Worm (Caenorhabditis elegans) whole organism, late embryonic: Measurements from ENCODE around the gene nex-4.

Experiments used
- C08G9.2 ChIP-seq: sonication (generic microtip); optimal IDR thresholded peaks from 2 replicates; lab custom pipeline; 2016; ENCODE audit warnings: mild to moderate bottlenecking, missing genetic modification characterization, moderate library complexity, missing compliant biosample characterization
- F13H6.1 ChIP-seq: sonication (generic microtip); optimal IDR thresholded peaks from 2 replicates; lab custom pipeline; 2016; ENCODE audit warnings: missing genetic modification characterization, missing compliant biosample characterization
- K02D7.2 ChIP-seq: sonication (generic microtip); optimal IDR thresholded peaks from 2 replicates; lab custom pipeline; 2017; ENCODE audit warnings: mild to moderate bottlenecking, missing genetic modification characterization, missing compliant biosample characterization
- K09A11.1 ChIP-seq: sonication (generic microtip); optimal IDR thresholded peaks from 2 replicates; lab custom pipeline; 2017; ENCODE audit warnings: antibody characterized with exemption, mild to moderate bottlenecking, missing genetic modification characterization, missing compliant biosample characterization; ENCODE audit not compliant: insufficient read depth
- Y22D7AL.16 ChIP-seq: sonication (generic microtip); optimal IDR thresholded peaks from 2 replicates; lab custom pipeline; 2016; ENCODE audit warnings: missing genetic modification characterization, missing compliant biosample characterization
- ahr-1 ChIP-seq: sonication (generic microtip); optimal IDR thresholded peaks from 2 replicates; lab custom pipeline; 2016; ENCODE audit warnings: missing genetic modification characterization, missing compliant biosample characterization
- ceh-14 ChIP-seq: sonication (generic microtip); optimal IDR thresholded peaks from 2 replicates; lab custom pipeline; 2016; ENCODE audit warnings: missing genotype, missing genetic modification characterization, missing compliant biosample characterization
- ceh-18 ChIP-seq: sonication (generic microtip); optimal IDR thresholded peaks from 2 replicates; lab custom pipeline; 2016; ENCODE audit warnings: missing genetic modification characterization, missing compliant biosample characterization
- ceh-22 ChIP-seq: sonication (generic microtip); optimal IDR thresholded peaks from 2 replicates; lab custom pipeline; 2017; ENCODE audit warnings: missing biosample characterization, missing genetic modification characterization
- ceh-24 ChIP-seq: sonication (generic microtip); optimal IDR thresholded peaks from 2 replicates; lab custom pipeline; 2016; ENCODE audit warnings: mild to moderate bottlenecking, missing genetic modification characterization, missing compliant biosample characterization
- ceh-30 ChIP-seq: fragments of 150-350 bp; optimal IDR thresholded peaks from 2 replicates; lab custom pipeline; 2014; ENCODE audit warnings: missing biosample characterization, missing genetic modification characterization
- ceh-31 ChIP-seq: sonication (generic microtip); optimal IDR thresholded peaks from 2 replicates; lab custom pipeline; 2016; ENCODE audit warnings: missing genetic modification characterization, missing compliant biosample characterization
- ceh-34 ChIP-seq: sonication (generic microtip); optimal IDR thresholded peaks from 2 replicates; lab custom pipeline; 2016; ENCODE audit warnings: mild to moderate bottlenecking, missing genetic modification characterization, missing compliant biosample characterization
- ceh-45 ChIP-seq: fragments of 200-800 bp; sonication (Bioruptor generic); IDR thresholded peaks from 2 replicates; pipeline ENCODE4 v1.3.6; 2022; ENCODE audit warnings: missing genetic modification reagents, missing genetic modification characterization, missing compliant biosample characterization
- ceh-48 ChIP-seq: sonication (generic microtip); optimal IDR thresholded peaks from 2 replicates; lab custom pipeline; 2016; ENCODE audit warnings: missing genetic modification characterization, inconsistent platforms, missing compliant biosample characterization
- ceh-6 ChIP-seq: fragments of 200-800 bp; sonication (Bioruptor generic); optimal IDR thresholded peaks from 2 replicates; lab custom pipeline; 2018; ENCODE audit warnings: mild to moderate bottlenecking, missing genetic modification characterization, missing compliant biosample characterization
- che-1 ChIP-seq: sonication (generic microtip); optimal IDR thresholded peaks from 2 replicates; lab custom pipeline; 2016; ENCODE audit warnings: mild to moderate bottlenecking, missing genetic modification characterization, missing compliant biosample characterization
- elt-2 ChIP-seq: sonication (generic microtip); optimal IDR thresholded peaks from 2 replicates; lab custom pipeline; 2016; ENCODE audit warnings: missing genetic modification reagents, missing genetic modification characterization, missing compliant biosample characterization
- ets-4 ChIP-seq: sonication (generic microtip); optimal IDR thresholded peaks from 2 replicates; lab custom pipeline; 2016; ENCODE audit warnings: missing genetic modification characterization, missing compliant biosample characterization
- eyg-1 ChIP-seq: sonication (generic microtip); optimal IDR thresholded peaks from 2 replicates; lab custom pipeline; 2016; ENCODE audit warnings: missing genotype, missing genetic modification characterization, missing compliant biosample characterization
- fkh-6 ChIP-seq: sonication (generic microtip); optimal IDR thresholded peaks from 2 replicates; lab custom pipeline; 2016; ENCODE audit warnings: missing genetic modification characterization, missing compliant biosample characterization
- gmeb-2 ChIP-seq: sonication (generic microtip); optimal IDR thresholded peaks from 2 replicates; lab custom pipeline; 2016; ENCODE audit warnings: missing genetic modification characterization, inconsistent platforms, missing compliant biosample characterization
- hlh-13 ChIP-seq: fragments of 200-800 bp; sonication (Bioruptor generic); optimal IDR thresholded peaks from 2 replicates; lab custom pipeline; 2018; ENCODE audit warnings: mild to moderate bottlenecking, missing genetic modification characterization, missing compliant biosample characterization
- hlh-30 ChIP-seq: sonication (generic microtip); optimal IDR thresholded peaks from 2 replicates; lab custom pipeline; 2017; ENCODE audit warnings: antibody characterized with exemption, missing genetic modification characterization, missing compliant biosample characterization; ENCODE audit not compliant: insufficient read depth
- madf-2 ChIP-seq: sonication (generic microtip); optimal IDR thresholded peaks from 2 replicates; lab custom pipeline; 2017; ENCODE audit warnings: missing genetic modification characterization, missing compliant biosample characterization
- nfya-1 ChIP-seq: sonication (generic microtip); optimal IDR thresholded peaks from 2 replicates; lab custom pipeline; 2017; ENCODE audit warnings: missing genetic modification characterization, mild to moderate bottlenecking, missing compliant biosample characterization, antibody characterized with exemption, moderate library complexity
- nhr-11 ChIP-seq: fragments of 150-350 bp; optimal IDR thresholded peaks from 2 replicates; lab custom pipeline; 2014; ENCODE audit warnings: missing biosample characterization, missing genetic modification characterization
- odd-2 ChIP-seq: sonication (generic microtip); optimal IDR thresholded peaks from 2 replicates; lab custom pipeline; 2017; ENCODE audit warnings: antibody characterized with exemption, mild to moderate bottlenecking, missing genetic modification characterization, missing compliant biosample characterization
- pag-3 ChIP-seq: sonication (generic microtip); optimal IDR thresholded peaks from 2 replicates; lab custom pipeline; 2016; ENCODE audit warnings: missing compliant biosample characterization, missing genetic modification characterization, borderline replicate concordance
- pat-9 ChIP-seq: fragments of 200-800 bp; sonication (Bioruptor generic); optimal IDR thresholded peaks from 2 replicates; lab custom pipeline; 2018; ENCODE audit warnings: mild to moderate bottlenecking, missing genetic modification characterization, moderate library complexity, missing compliant biosample characterization
- pha-2 ChIP-seq: sonication (generic microtip); optimal IDR thresholded peaks from 2 replicates; lab custom pipeline; 2017; ENCODE audit warnings: mild to moderate bottlenecking, missing genetic modification characterization, missing compliant biosample characterization
- pha-4 ChIP-seq: fragments of 150-350 bp; optimal IDR thresholded peaks from 2 replicates; lab custom pipeline; 2018; ENCODE audit warnings: missing biosample characterization, missing genetic modification reagents, missing genetic modification characterization
- ref-2 ChIP-seq: sonication (generic microtip); optimal IDR thresholded peaks from 2 replicates; lab custom pipeline; 2016; ENCODE audit warnings: missing genetic modification characterization, missing compliant biosample characterization
- rnt-1 ChIP-seq: sonication (generic microtip); optimal IDR thresholded peaks from 2 replicates; lab custom pipeline; 2016; ENCODE audit warnings: missing genetic modification characterization, missing compliant biosample characterization
- sox-2 ChIP-seq: fragments of 200-800 bp; sonication (Bioruptor generic); IDR thresholded peaks from 2 replicates; pipeline ENCODE4 v1.3.6; 2022; ENCODE audit warnings: missing genetic modification reagents, missing genetic modification characterization, missing compliant biosample characterization
- sox-4 ChIP-seq: sonication (generic microtip); optimal IDR thresholded peaks from 2 replicates; lab custom pipeline; 2017; ENCODE audit warnings: mild to moderate bottlenecking, missing genetic modification characterization, inconsistent platforms, missing compliant biosample characterization
- tbx-2 ChIP-seq: sonication (generic microtip); optimal IDR thresholded peaks from 2 replicates; lab custom pipeline; 2016; ENCODE audit warnings: missing genetic modification characterization, missing compliant biosample characterization
- ttx-3 ChIP-seq: sonication (generic microtip); optimal IDR thresholded peaks from 2 replicates; lab custom pipeline; 2016; ENCODE audit warnings: missing genetic modification reagents, missing genetic modification characterization, missing compliant biosample characterization
- unc-3 ChIP-seq, 2 experiments: fragments of 200-800 bp in 1 of 2; sonication (Bioruptor generic) in 1 of 2; sonication (generic microtip) in 1 of 2; conservative IDR thresholded peaks in 1 of 2; optimal IDR thresholded peaks in 1 of 2; 2 replicates each; pipeline versions ENCODE4 v1.3.6 to Lab custom; 2016 to 2022; ENCODE audit warnings: missing compliant biosample characterization in 2 of 2, missing genetic modification characterization in 2 of 2, missing genetic modification reagents in 1 of 2
- unc-42 ChIP-seq: sonication (generic microtip); optimal IDR thresholded peaks from 2 replicates; lab custom pipeline; 2016; ENCODE audit warnings: missing genotype, missing genetic modification characterization, missing compliant biosample characterization
- unc-55 ChIP-seq: sonication (generic microtip); optimal IDR thresholded peaks from 2 replicates; lab custom pipeline; 2017; ENCODE audit warnings: missing biosample characterization, missing genetic modification reagents, missing genetic modification characterization
- unc-86 ChIP-seq: sonication (generic microtip); optimal IDR thresholded peaks from 2 replicates; lab custom pipeline; 2016; ENCODE audit warnings: missing genetic modification characterization, missing compliant biosample characterization

nex-4 gene

ce11 chrV:4860525-4860924, 9.3 kb downstream of the nex-4 start (continued):
- TF ChIP-seq sox-2 (GFP tag; lab: Robert Waterston, UW) (no peak), ceh-48 (tag; lab: Kevin White, UChicago) (no peak), ceh-30 (tag; lab: Kevin White, UChicago) (no peak), che-1 (tag; lab: Kevin White, UChicago) (no peak), ceh-6 (GFP tag; lab: Kevin White, UChicago) (no peak), C08G9.2 (tag; lab: Kevin White, UChicago) (no peak), ceh-14 (tag; lab: Kevin White, UChicago) (no peak), pag-3 (tag; lab: Kevin White, UChicago) (no peak), tbx-2 (tag; lab: Kevin White, UChicago) (peak; percentile 21), ceh-22 (no peak), fkh-6 (tag; lab: Kevin White, UChicago) (no peak), odd-2 (tag; lab: Kevin White, UChicago) (no peak), K09A11.1 (no peak), pha-2 (no peak), nfya-1 (tag; lab: Kevin White, UChicago) (peak; percentile 43), unc-42 (tag; lab: Kevin White, UChicago) (peak; percentile 37), ets-4 (no peak), unc-86 (tag; lab: Kevin White, UChicago) (no peak), ceh-31 (tag; lab: Kevin White, UChicago) (peak; percentile 34), ceh-24 (tag; lab: Kevin White, UChicago) (no peak), sox-4 (tag; lab: Kevin White, UChicago) (no peak), ahr-1 (tag; lab: Kevin White, UChicago) (no peak), ttx-3 (tag; lab: Kevin White, UChicago) (no peak), pat-9 (tag; lab: Kevin White, UChicago) (no peak), ceh-18 (peak; percentile 25)

DNA sequence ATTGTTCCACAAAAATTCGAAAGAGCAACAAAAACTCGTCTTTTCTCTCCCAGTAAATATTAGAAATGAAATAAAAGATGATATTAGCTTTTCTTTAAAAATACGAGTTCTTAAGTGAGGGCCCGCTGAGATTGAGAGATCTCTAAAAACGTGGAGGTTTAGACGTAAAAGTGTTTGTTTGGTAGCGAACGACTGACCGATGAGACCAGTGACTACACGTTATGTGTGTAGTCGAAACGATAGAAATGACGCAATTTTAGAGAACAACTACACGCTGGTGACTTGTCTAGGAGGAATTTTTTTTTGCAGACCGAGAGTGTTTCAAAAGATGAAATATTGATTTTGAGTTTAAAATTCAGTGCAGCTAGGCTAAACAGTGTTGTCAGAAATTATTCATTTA, 11.5 kb downstream of the nex-4 start, which contains the start of gene C37H5.13:
C37H5.13 (minus strand) TSS at position 229 of the 400 bp plus-strand sequence.
- TF ChIP-seq unc-3 (GFP tag; conservative IDR thresholded peaks at IDR 0.05; lab: Robert Waterston, UW) (no peak), unc-3 (tag; optimal IDR thresholded peaks at IDR 0.05; lab: Kevin White, UChicago) (no peak), pha-4 (tag; lab: Kevin White, UChicago) (no peak), unc-55 (GFP tag; lab: Kevin White, UChicago) (peak; percentile 16)

ce11 chrV:4864330-4864729, 13.1 kb downstream of the nex-4 start:
- TF ChIP-seq K09A11.1 = no peak
- no peak for TF ChIP-seq ceh-34 (tag; lab: Kevin White, UChicago)
- TF ChIP-seq pha-4 (tag; lab: Kevin White, UChicago) = no peak
- TF ChIP-seq, all 69 proteins: peak for 0

ce11 chrV:4865364-4865763, 14.1 kb downstream of the nex-4 start, which contains the start of gene srd-32:
TSS of gene srd-32 (plus strand) at chrV:4865664.
- no peak for TF ChIP-seq gmeb-2 (tag; lab: Kevin White, UChicago)
- TF ChIP-seq ref-2 (tag; lab: Kevin White, UChicago) = no peak
- no peak for TF ChIP-seq F13H6.1 (tag; lab: Kevin White, UChicago)
- no peak for TF ChIP-seq tbx-2 (tag; lab: Kevin White, UChicago)
- no peak for TF ChIP-seq hlh-13 (GFP tag; lab: Kevin White, UChicago)
- TF ChIP-seq ceh-24 (tag; lab: Kevin White, UChicago) = no peak
- TF ChIP-seq rnt-1 (tag; lab: Kevin White, UChicago) = no peak
- no peak for TF ChIP-seq C08G9.2 (tag; lab: Kevin White, UChicago)
- TF ChIP-seq nhr-11 = no peak
- no peak for TF ChIP-seq hlh-30 (tag; lab: Kevin White, UChicago)
- no peak for TF ChIP-seq ceh-45 (GFP tag; lab: Robert Waterston, UW)
- TF ChIP-seq elt-2 = no peak
- TF ChIP-seq ceh-6 (GFP tag; lab: Kevin White, UChicago) = no peak
- TF ChIP-seq K02D7.2 (tag; lab: Kevin White, UChicago) = no peak
- no peak for TF ChIP-seq Y22D7AL.16 (tag; lab: Kevin White, UChicago)
- TF ChIP-seq eyg-1 = no peak
- no peak for TF ChIP-seq madf-2 (tag; lab: Kevin White, UChicago)
- TF ChIP-seq unc-86 (tag; lab: Kevin White, UChicago) = no peak
- TF ChIP-seq ceh-48 (tag; lab: Kevin White, UChicago) = no peak
